Worm (Caenorhabditis elegans) whole organism, L1 larva: ENCODE measurements around the gene F18E3.12.

ENCODE experiments used
- ama-1 ChIP-seq: fragments of 150-350 bp; optimal IDR thresholded peaks from 2 replicates; lab custom pipeline; 2014
- ces-1 ChIP-seq: fragments of 150-350 bp; optimal IDR thresholded peaks from 2 replicates; lab custom pipeline; 2014; ENCODE audit warnings: missing biosample characterization, missing genetic modification reagents, missing genetic modification characterization
- elt-3 ChIP-seq, 6 experiments: fragments of 150-350 bp in 1 of 6; sonication (generic microtip); optimal IDR thresholded peaks; 2 replicates each; lab custom pipeline; 2017 to 2018; ENCODE audit warnings: missing biosample characterization in 6 of 6, missing genetic modification characterization in 6 of 6, inconsistent platforms in 1 of 6
- fkh-4 ChIP-seq: sonication (generic microtip); optimal IDR thresholded peaks from 2 replicates; lab custom pipeline; 2016; ENCODE audit warnings: missing compliant biosample characterization, missing genetic modification characterization, borderline replicate concordance
- fos-1 ChIP-seq: fragments of 150-350 bp; optimal IDR thresholded peaks from 2 replicates; lab custom pipeline; 2014; ENCODE audit warnings: missing biosample characterization, missing genetic modification characterization
- mep-1 ChIP-seq: fragments of 150-350 bp; optimal IDR thresholded peaks from 2 replicates; lab custom pipeline; 2014; ENCODE audit warnings: missing biosample characterization, missing genetic modification characterization
- sup-37 ChIP-seq: fragments of 200-800 bp; sonication (Bioruptor generic); optimal IDR thresholded peaks from 2 replicates; lab custom pipeline; 2018; ENCODE audit warnings: mild to moderate bottlenecking, missing genetic modification characterization, missing compliant biosample characterization
- ztf-11 ChIP-seq, 2 experiments: sonication (generic microtip); optimal IDR thresholded peaks; 2 replicates each; lab custom pipeline; 2016 to 2017; ENCODE audit warnings: missing genetic modification characterization in 2 of 2, missing biosample characterization in 1 of 2, missing compliant biosample characterization in 1 of 2

- TF ChIP-seq ama-1 (no peak), ztf-11 (tag; optimal IDR thresholded peaks at IDR 0.05; lab: Kevin White, UChicago) (no peak), mep-1 (tag; lab: Kevin White, UChicago) (no peak), fkh-4 (no peak), elt-3 (tag; optimal IDR thresholded peaks at IDR 0.05; lab: Kevin White, UChicago) (no peak), fos-1 (tag; lab: Kevin White, UChicago) (no peak), sup-37 (GFP tag; lab: Kevin White, UChicago) (no peak), ces-1 (GFP tag; lab: Kevin White, UChicago) (no peak)
Measured at ce11 chrV:7411695-7412094, 3.1 kb upstream of the F18E3.12 start, which contains the start of gene str-41.
